Worm (Caenorhabditis elegans) whole organism, young adult: ENCODE data around the gene rab-7.

Source experiments
- B0336.3 ChIP-seq: fragments of 200-800 bp; sonication (Bioruptor generic); IDR thresholded peaks from 2 replicates; pipeline ENCODE4 v1.3.6; 2022; ENCODE audit warnings: missing genetic modification characterization, missing compliant biosample characterization
- F10E7.11 ChIP-seq: sonication (generic microtip); optimal IDR thresholded peaks from 2 replicates; lab custom pipeline; 2017; ENCODE audit warnings: mild to moderate bottlenecking, missing genetic modification characterization, moderate library complexity, missing compliant biosample characterization
- F49E8.2 ChIP-seq: sonication (generic microtip); optimal IDR thresholded peaks from 3 replicates; lab custom pipeline; 2017; ENCODE audit warnings: missing genetic modification characterization, mild to moderate bottlenecking, missing compliant biosample characterization, antibody characterized with exemption, moderate library complexity; ENCODE audit not compliant: insufficient read depth
- F55B11.4 ChIP-seq: sonication (generic microtip); optimal IDR thresholded peaks from 2 replicates; lab custom pipeline; 2016; ENCODE audit warnings: missing compliant biosample characterization, missing genetic modification characterization, borderline replicate concordance; ENCODE audit not compliant: insufficient read depth
- K12H6.12 ChIP-seq: fragments of 200-800 bp; sonication (Bioruptor generic); optimal IDR thresholded peaks from 2 replicates; lab custom pipeline; 2018; ENCODE audit warnings: mild to moderate bottlenecking, missing genetic modification characterization, missing compliant biosample characterization
- T26A5.8 ChIP-seq: sonication (generic microtip); optimal IDR thresholded peaks from 2 replicates; lab custom pipeline; 2016; ENCODE audit warnings: missing genetic modification characterization, missing compliant biosample characterization
- Y53G8AR.9 ChIP-seq: fragments of 200-800 bp; sonication (Bioruptor generic); conservative IDR thresholded peaks from 2 replicates; pipeline ENCODE4 v1.3.6; 2022; ENCODE audit warnings: missing genetic modification reagents, missing genetic modification characterization, missing compliant biosample characterization
- Y95B8A.8 ChIP-seq: fragments of 200-800 bp; sonication (Bioruptor generic); IDR thresholded peaks from 2 replicates; pipeline ENCODE4 v1.3.6; 2022; ENCODE audit warnings: missing genetic modification reagents, missing genetic modification characterization, missing compliant biosample characterization
- ama-1 ChIP-seq, 3 experiments: fragments of 150-350 bp in 1 of 3; sonication (generic microtip) in 2 of 3; optimal IDR thresholded peaks; 2 replicates each; lab custom pipeline; 2014 to 2018; ENCODE audit warnings: missing biosample characterization in 2 of 3, missing genetic modification characterization in 2 of 3, missing genetic modification reagents in 2 of 3
- aptf-2 ChIP-seq: fragments of 200-800 bp; sonication (Bioruptor generic); conservative IDR thresholded peaks from 2 replicates; pipeline ENCODE4 v1.3.6; 2022; ENCODE audit warnings: missing genetic modification reagents, missing genetic modification characterization, missing compliant biosample characterization
- athp-1 ChIP-seq: sonication (generic microtip); optimal IDR thresholded peaks from 2 replicates; lab custom pipeline; 2017; ENCODE audit warnings: mild to moderate bottlenecking, missing genetic modification characterization, missing compliant biosample characterization
- attf-5 ChIP-seq: fragments of 200-800 bp; sonication (Bioruptor generic); optimal IDR thresholded peaks from 2 replicates; lab custom pipeline; 2018; ENCODE audit warnings: mild to moderate bottlenecking, missing genetic modification characterization, missing compliant biosample characterization
- attf-6 ChIP-seq: fragments of 200-800 bp; sonication (Bioruptor generic); IDR thresholded peaks from 2 replicates; pipeline ENCODE4 v1.3.6; 2022; ENCODE audit warnings: missing genetic modification reagents, missing genetic modification characterization, missing compliant biosample characterization
- bed-1 ChIP-seq: fragments of 200-800 bp; sonication (Bioruptor generic); IDR thresholded peaks from 2 replicates; pipeline ENCODE4 v1.3.6; 2022; ENCODE audit warnings: missing genetic modification reagents, missing genetic modification characterization, missing compliant biosample characterization
- ceh-100 ChIP-seq: fragments of 200-800 bp; sonication (Bioruptor generic); IDR thresholded peaks from 2 replicates; pipeline ENCODE4 v1.3.6; 2022; ENCODE audit warnings: missing genetic modification reagents, missing genetic modification characterization, missing compliant biosample characterization
- ceh-40 ChIP-seq: fragments of 200-800 bp; sonication (Bioruptor generic); IDR thresholded peaks from 2 replicates; pipeline ENCODE4 v1.3.6; 2022; ENCODE audit warnings: missing genetic modification characterization, missing compliant biosample characterization
- ceh-58 ChIP-seq: fragments of 200-800 bp; sonication (Bioruptor generic); IDR thresholded peaks from 2 replicates; pipeline ENCODE4 v1.3.6; 2022; ENCODE audit warnings: missing genetic modification characterization, missing compliant biosample characterization
- die-1 ChIP-seq: sonication (generic microtip); optimal IDR thresholded peaks from 2 replicates; lab custom pipeline; 2016; ENCODE audit warnings: missing genotype, mild to moderate bottlenecking, missing genetic modification characterization, missing compliant biosample characterization
- egl-18 ChIP-seq: fragments of 200-800 bp; sonication (Bioruptor generic); IDR thresholded peaks from 2 replicates; pipeline ENCODE4 v1.3.6; 2022; ENCODE audit warnings: missing genetic modification reagents, missing genetic modification characterization, missing compliant biosample characterization
- egl-44 ChIP-seq: fragments of 200-800 bp; sonication (Bioruptor generic); IDR thresholded peaks from 2 replicates; pipeline ENCODE4 v1.3.6; 2022; ENCODE audit warnings: missing genetic modification reagents, missing genetic modification characterization, missing compliant biosample characterization
- egrh-3 ChIP-seq: fragments of 200-800 bp; sonication (Bioruptor generic); IDR thresholded peaks from 2 replicates; pipeline ENCODE4 v1.3.6; 2022; ENCODE audit warnings: missing genetic modification reagents, missing genetic modification characterization, missing compliant biosample characterization
- hlh-12 ChIP-seq: sonication (generic microtip); optimal IDR thresholded peaks from 2 replicates; lab custom pipeline; 2016; ENCODE audit warnings: missing genetic modification characterization, missing compliant biosample characterization
- hmg-1.2 ChIP-seq: fragments of 200-800 bp; sonication (Bioruptor generic); IDR thresholded peaks from 2 replicates; pipeline ENCODE4 v1.3.6; 2022; ENCODE audit warnings: missing genetic modification reagents, missing genetic modification characterization, missing compliant biosample characterization
- hrde-1 ChIP-seq: sonication (generic microtip); optimal IDR thresholded peaks from 2 replicates; lab custom pipeline; 2016; ENCODE audit warnings: missing genetic modification characterization, mild to moderate bottlenecking, missing compliant biosample characterization, moderate library complexity, missing genotype, missing genetic modification reagents, borderline replicate concordance
- hsf-1 ChIP-seq: fragments of 200-800 bp; sonication (Bioruptor generic); IDR thresholded peaks from 2 replicates; pipeline ENCODE4 v1.3.6; 2022; ENCODE audit warnings: missing genetic modification reagents, missing genetic modification characterization, missing compliant biosample characterization
- lin-26 ChIP-seq: fragments of 200-800 bp; sonication (Bioruptor generic); IDR thresholded peaks from 2 replicates; pipeline ENCODE4 v1.3.6; 2022; ENCODE audit warnings: missing genetic modification reagents, missing genetic modification characterization, missing compliant biosample characterization
- lin-40 ChIP-seq: sonication (generic microtip); optimal IDR thresholded peaks from 2 replicates; lab custom pipeline; 2016; ENCODE audit warnings: missing genetic modification characterization, mild to moderate bottlenecking, missing compliant biosample characterization, missing genotype, missing genetic modification reagents
- lsl-1 ChIP-seq: fragments of 200-800 bp; sonication (Bioruptor generic); optimal IDR thresholded peaks from 2 replicates; lab custom pipeline; 2018; ENCODE audit warnings: mild to moderate bottlenecking, missing genetic modification characterization, moderate library complexity, missing compliant biosample characterization
- madf-3 ChIP-seq: fragments of 200-800 bp; sonication (Bioruptor generic); IDR thresholded peaks from 2 replicates; pipeline ENCODE4 v1.3.6; 2022; ENCODE audit warnings: missing genetic modification reagents, missing genetic modification characterization, missing compliant biosample characterization
- madf-6 ChIP-seq: fragments of 200-800 bp; sonication (Bioruptor generic); IDR thresholded peaks from 2 replicates; pipeline ENCODE4 v1.3.6; 2022; ENCODE audit warnings: missing genetic modification reagents, missing genetic modification characterization, missing compliant biosample characterization
- nfya-2 ChIP-seq: fragments of 200-800 bp; sonication (Bioruptor generic); IDR thresholded peaks from 2 replicates; pipeline ENCODE4 v1.3.6; 2022; ENCODE audit warnings: missing genetic modification reagents, missing genetic modification characterization, missing compliant biosample characterization
- nfyb-1 ChIP-seq: fragments of 200-800 bp; sonication (Bioruptor generic); IDR thresholded peaks from 2 replicates; pipeline ENCODE4 v1.3.6; 2022; ENCODE audit warnings: missing genetic modification reagents, missing genetic modification characterization, missing compliant biosample characterization
- pha-4 ChIP-seq: fragments of 150-350 bp; sonication (generic microtip); optimal IDR thresholded peaks from 2 replicates; lab custom pipeline; 2014; ENCODE audit warnings: missing biosample characterization, missing genetic modification reagents, missing genetic modification characterization
- repo-1 ChIP-seq: sonication (generic microtip); optimal IDR thresholded peaks from 2 replicates; lab custom pipeline; 2017; ENCODE audit warnings: mild to moderate bottlenecking, missing genetic modification characterization, missing compliant biosample characterization
- rpc-1 ChIP-seq, 2 experiments: fragments of 150-350 bp in 1 of 2; sonication (generic microtip) in 1 of 2; optimal IDR thresholded peaks; 2 replicates each; lab custom pipeline; 2014 to 2018; ENCODE audit warnings: missing biosample characterization in 1 of 2, missing genetic modification characterization in 1 of 2, missing genetic modification reagents in 1 of 2, missing genotype in 1 of 2
- sea-2 ChIP-seq: fragments of 200-800 bp; sonication (Bioruptor generic); IDR thresholded peaks from 2 replicates; pipeline ENCODE4 v1.3.6; 2022; ENCODE audit warnings: missing genetic modification characterization, missing compliant biosample characterization
- somi-1 ChIP-seq: fragments of 200-800 bp; sonication (Bioruptor generic); optimal IDR thresholded peaks from 2 replicates; lab custom pipeline; 2018; ENCODE audit warnings: mild to moderate bottlenecking, missing genetic modification characterization, missing compliant biosample characterization
- tlf-1 ChIP-seq: fragments of 200-800 bp; sonication (Bioruptor generic); optimal IDR thresholded peaks from 2 replicates; lab custom pipeline; 2018; ENCODE audit warnings: mild to moderate bottlenecking, missing genetic modification characterization, missing compliant biosample characterization
- unc-130 ChIP-seq: sonication (generic microtip); optimal IDR thresholded peaks from 2 replicates; lab custom pipeline; 2016; ENCODE audit warnings: missing genetic modification reagents, missing genetic modification characterization, missing compliant biosample characterization
- unc-62 ChIP-seq: fragments of 150-350 bp; optimal IDR thresholded peaks from 2 replicates; lab custom pipeline; 2014; ENCODE audit warnings: missing biosample characterization, missing genetic modification reagents, missing genetic modification characterization
- zfh-2 ChIP-seq: fragments of 200-800 bp; sonication (Bioruptor generic); conservative IDR thresholded peaks from 2 replicates; pipeline ENCODE4 v1.3.6; 2022; ENCODE audit warnings: missing genetic modification reagents, missing genetic modification characterization, missing compliant biosample characterization
- ztf-26 ChIP-seq: sonication (generic microtip); optimal IDR thresholded peaks from 2 replicates; lab custom pipeline; 2017; ENCODE audit warnings: missing genetic modification characterization, missing compliant biosample characterization

The rab-7 gene

ce11 chrII:11972266-11972665 lies 5.5 kb upstream of the rab-7 start (continued):
- TF ChIP-seq tlf-1 (GFP tag; lab: Kevin White, UChicago) (peak; percentile 51), hrde-1 (tag; lab: Kevin White, UChicago) (peak; percentile 81), hsf-1 (GFP tag; lab: Robert Waterston, UW) (peak; percentile 44; the same call in 1 of the 2 replicates), unc-130 (GFP tag; lab: Kevin White, UChicago) (no peak), egrh-3 (no peak), F49E8.2 (tag; lab: Kevin White, UChicago) (no peak), T26A5.8 (peak; percentile 18), B0336.3 (GFP tag; lab: Robert Waterston, UW) (peak; percentile 63), Y53G8AR.9 (0 out of 2 replicates have a peak, but pooled peaks have one; percentile 40), ceh-40 (GFP tag; lab: Robert Waterston, UW) (no peak), madf-3 (GFP tag; lab: Robert Waterston, UW) (0 out of 2 replicates have a peak, but pooled peaks have one; percentile 8), nfya-2 (GFP tag; lab: Robert Waterston, UW) (no peak), Y95B8A.8 (0 out of 2 replicates have a peak, but pooled peaks have one; percentile 82), somi-1 (GFP tag; lab: Kevin White, UChicago) (no peak), die-1 (tag; lab: Kevin White, UChicago) (peak; percentile 41), attf-6 (GFP tag; lab: Robert Waterston, UW) (no peak), lin-26 (peak; percentile 57; the same call in 1 of the 2 replicates)

ce11 chrII:11971009-11971636 lies 4.4 kb upstream of the rab-7 start:
- TF ChIP-seq nfyb-1 (GFP tag; lab: Robert Waterston, UW) = peak; percentile 11; the same call in 1 of the 2 replicates
- no peak for TF ChIP-seq sea-2 (GFP tag; lab: Robert Waterston, UW)

ce11 chrII:11969033-11969432 lies 2.3 kb upstream of the rab-7 start:
- TF ChIP-seq pha-4 (tag; lab: Kevin White, UChicago) (no peak), zfh-2 (GFP tag; lab: Robert Waterston, UW) (peak; percentile 55; the same call in 1 of the 2 replicates), sea-2 (GFP tag; lab: Robert Waterston, UW) (no peak), K12H6.12 (no peak), aptf-2 (no peak), ama-1 (optimal IDR thresholded peaks at IDR 0.05; lab: Kevin White, UChicago) (no peak), ama-1 (GFP tag; optimal IDR thresholded peaks at IDR 0.05; lab: Kevin White, UChicago) (no peak), athp-1 (tag; lab: Kevin White, UChicago) (no peak), madf-6 (GFP tag; lab: Robert Waterston, UW) (no peak), egl-18 (GFP tag; lab: Robert Waterston, UW) (no peak), rpc-1 (optimal IDR thresholded peaks at IDR 0.05; lab: Kevin White, UChicago) (no peak), rpc-1 (tag; optimal IDR thresholded peaks at IDR 0.05; lab: Kevin White, UChicago) (no peak), attf-5 (GFP tag; lab: Kevin White, UChicago) (no peak), hsf-1 (GFP tag; lab: Robert Waterston, UW) (0 out of 2 replicates have a peak, but pooled peaks have one; percentile 24), lin-26 (0 out of 2 replicates have a peak, but pooled peaks have one; percentile 9), lin-40 (no peak), hmg-1.2 (GFP tag; lab: Robert Waterston, UW) (0 out of 2 replicates have a peak, but pooled peaks have one; percentile 3)

ce11 chrII:11968275-11968674 lies 1.5 kb upstream of the rab-7 start, which contains the start of gene mex-1:
mex-1 (plus strand) TSS chrII:11968637.
- no peak for TF ChIP-seq ceh-40 (GFP tag; lab: Robert Waterston, UW)
- no peak for TF ChIP-seq lin-40
- no peak for TF ChIP-seq hlh-12 (tag; lab: Kevin White, UChicago)
- TF ChIP-seq ztf-26 = no peak
- no peak for TF ChIP-seq ceh-58 (GFP tag; lab: Robert Waterston, UW)
- no peak for TF ChIP-seq F10E7.11 (tag; lab: Kevin White, UChicago)
- TF ChIP-seq ceh-100 (GFP tag; lab: Robert Waterston, UW) = peak; percentile 91
- TF ChIP-seq unc-62 (GFP tag; lab: Kevin White, UChicago) = no peak
- no peak for TF ChIP-seq repo-1
- peak; percentile 66 for TF ChIP-seq athp-1 (tag; lab: Kevin White, UChicago)
- peak; percentile 100 for TF ChIP-seq lsl-1 (GFP tag; lab: Kevin White, UChicago)
- no peak for TF ChIP-seq somi-1 (GFP tag; lab: Kevin White, UChicago)
- TF ChIP-seq bed-1 (GFP tag; lab: Robert Waterston, UW) = no peak
- TF ChIP-seq egl-44 (GFP tag; lab: Robert Waterston, UW) = no peak
- TF ChIP-seq aptf-2 = 0 out of 2 replicates have a peak, but pooled peaks have one; percentile 56
- no peak for TF ChIP-seq F55B11.4
- no peak for TF ChIP-seq egrh-3
